Fruit fly (Drosophila melanogaster): ENCODE data around the gene nej.

nej gene

DNA sequence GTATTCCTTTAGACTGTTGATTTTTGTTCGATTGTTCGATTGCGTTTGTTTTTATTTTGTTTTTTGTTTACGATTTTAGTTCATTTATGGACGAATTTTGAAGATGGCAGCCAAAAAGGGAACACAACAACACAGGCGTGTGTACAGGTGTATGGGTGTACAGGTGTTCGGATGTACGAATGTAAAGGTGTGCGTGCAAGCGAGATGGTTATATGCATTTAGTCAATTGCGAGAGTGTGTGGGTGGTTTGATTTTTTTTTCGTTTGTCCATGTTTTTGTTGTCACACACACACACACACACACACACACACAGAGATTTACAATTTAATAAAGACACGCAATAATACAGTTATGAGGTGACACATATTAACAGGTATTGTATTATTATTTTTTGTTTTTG lies 12.0 kb downstream of the nej start (continued):
- no peak for TF ChIP-seq stc (GFP tag; IDR thresholded peaks at IDR 0.05)
- TF ChIP-seq CG12744 (GFP tag; optimal IDR thresholded peaks at IDR 0.05), result no peak
- no peak for TF ChIP-seq CG12071 (GFP tag; optimal IDR thresholded peaks at IDR 0.05)
- TF ChIP-seq CG2678 (tag; optimal IDR thresholded peaks at IDR 0.05), result no peak
- no peak for TF ChIP-seq CG18262 (tag; optimal IDR thresholded peaks at IDR 0.05)
- no peak for TF ChIP-seq nau (GFP tag; optimal IDR thresholded peaks at IDR 0.05)
- no peak for TF ChIP-seq Dad (GFP tag; optimal IDR thresholded peaks at IDR 0.05)
- TF ChIP-seq fd3F (GFP tag; optimal IDR thresholded peaks at IDR 0.05), result no peak
- TF ChIP-seq dpn (GFP tag; optimal IDR thresholded peaks at IDR 0.05), result no peak
- no peak for TF ChIP-seq CG10565 (GFP tag; optimal IDR thresholded peaks at IDR 0.05)
- no peak for TF ChIP-seq CG12942 (GFP tag; optimal IDR thresholded peaks at IDR 0.05)

DNA sequence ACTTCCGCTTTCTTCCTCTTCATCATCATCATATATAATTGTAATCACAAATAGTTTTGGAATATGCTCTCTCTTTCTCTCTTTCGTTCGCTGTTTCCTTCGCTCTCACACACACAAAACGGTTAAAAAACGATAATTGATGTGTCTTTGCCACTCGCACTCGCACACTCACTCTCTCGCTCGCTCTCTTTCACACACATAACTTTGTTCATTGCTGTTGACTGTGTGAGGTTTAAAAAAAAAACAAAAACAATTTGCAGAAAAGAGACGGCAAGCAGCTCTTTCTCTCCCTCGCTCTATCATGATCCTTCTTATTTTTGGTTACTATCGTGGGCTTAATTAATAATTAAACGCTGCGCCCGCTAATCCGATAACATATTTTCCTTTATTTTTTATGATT lies 20.4 kb downstream of the nej start:
- 0 out of 2 replicates have a peak, but pooled peaks have one; percentile 16 for TF ChIP-seq sob (GFP tag; IDR thresholded peaks at IDR 0.05)
- TF ChIP-seq CG10321 (GFP tag; IDR thresholded peaks at IDR 0.05), result peak; percentile 78
- TF ChIP-seq Med (GFP tag), result peak; percentile 10
- no peak for TF ChIP-seq sug (tag; optimal IDR thresholded peaks at IDR 0.05)
- no peak for TF ChIP-seq dimm (GFP tag; IDR thresholded peaks at IDR 0.05)
- peak; percentile 64 for TF ChIP-seq CG1832 (GFP tag; optimal IDR thresholded peaks at IDR 0.05)
- TF ChIP-seq cg (GFP tag; optimal IDR thresholded peaks at IDR 0.05), result peak; percentile 49
- TF ChIP-seq Dp (GFP tag; optimal IDR thresholded peaks at IDR 0.05), result no peak
- peak; percentile 25 for TF ChIP-seq Nf-YC (tag; optimal IDR thresholded peaks at IDR 0.05)
- peak; percentile 48 for TF ChIP-seq CG8290 (GFP tag; optimal IDR thresholded peaks at IDR 0.05)
- TF ChIP-seq CG8290 (tag; optimal IDR thresholded peaks at IDR 0.05), result peak in 1 of 2 experiments; percentile 26
- peak in 1 of 2 experiments; percentile 18 for TF ChIP-seq Trl (optimal IDR thresholded peaks at IDR 0.05)
- TF ChIP-seq Trl (GFP tag; optimal IDR thresholded peaks at IDR 0.05), result no peak
- TF ChIP-seq peb (GFP tag; IDR thresholded peaks at IDR 0.05), result no peak
- TF ChIP-seq CG16779 (GFP tag; IDR thresholded peaks at IDR 0.05), result no peak
- TF ChIP-seq sqz (GFP tag; optimal IDR thresholded peaks at IDR 0.05), result peak; percentile 73
- TF ChIP-seq Scr (GFP tag; IDR thresholded peaks at IDR 0.05; ENCODE audit: partially characterized antibody), result 0 out of 2 replicates have a peak, but pooled peaks have one; percentile 23
- TF ChIP-seq CG17385 (GFP tag; optimal IDR thresholded peaks at IDR 0.05), result peak; percentile 34
- TF ChIP-seq exex (tag; optimal IDR thresholded peaks at IDR 0.05), result peak; percentile 91
- TF ChIP-seq CG32772 (GFP tag; IDR thresholded peaks at IDR 0.05), result 0 out of 2 replicates have a peak, but pooled peaks have one; percentile 11
- 0 out of 3 replicates have a peak, but pooled peaks have one; percentile 19 for TF ChIP-seq CG7963 (GFP tag; IDR thresholded peaks at IDR 0.05; ENCODE audit: partially characterized antibody)
- 0 out of 3 replicates have a peak, but pooled peaks have one; percentile 60 for TF ChIP-seq CG2199 (GFP tag; IDR thresholded peaks at IDR 0.05)
- peak; percentile 7 for TF ChIP-seq stwl (tag; optimal IDR thresholded peaks at IDR 0.05)

DNA sequence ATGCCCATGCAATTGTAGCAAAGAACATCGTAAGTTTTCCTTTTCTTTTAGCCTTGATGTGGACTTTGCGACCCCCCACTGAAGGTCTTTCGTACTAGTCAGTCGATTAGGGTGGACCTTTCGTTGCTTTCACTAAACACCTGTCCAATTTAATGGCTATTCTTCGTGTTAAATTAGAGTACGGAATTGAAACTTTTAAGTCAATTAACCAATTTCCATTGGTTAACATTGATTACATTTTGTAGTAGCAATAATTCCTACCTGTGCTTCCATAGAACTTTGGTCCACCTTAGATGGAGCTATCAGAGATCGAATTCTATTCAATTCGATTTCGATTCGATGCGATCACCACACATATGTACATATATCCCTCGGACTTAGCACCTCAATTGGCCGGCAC lies 22.4 kb downstream of the nej start:
- no peak for TF ChIP-seq kay (GFP tag; optimal IDR thresholded peaks at IDR 0.05)
- no peak for TF ChIP-seq gcm2 (GFP tag; optimal IDR thresholded peaks at IDR 0.05)
- no peak for TF ChIP-seq ac (GFP tag; optimal IDR thresholded peaks at IDR 0.05)
- no peak for TF ChIP-seq TFAM (GFP tag; optimal IDR thresholded peaks at IDR 0.05)
- TF ChIP-seq Dbx (GFP tag; IDR thresholded peaks at IDR 0.05), result no peak
- no peak for TF ChIP-seq CG7372 (GFP tag; IDR thresholded peaks at IDR 0.05)
- peak; percentile 37 for TF ChIP-seq ewg (GFP tag; optimal IDR thresholded peaks at IDR 0.05)
- no peak for TF ChIP-seq CG17186 (GFP tag; optimal IDR thresholded peaks at IDR 0.05)
- TF ChIP-seq tll (GFP tag; optimal IDR thresholded peaks at IDR 0.05), result no peak
- no peak for TF ChIP-seq CG7271 (tag; optimal IDR thresholded peaks at IDR 0.05)
- TF ChIP-seq Nf-YA (GFP tag; IDR thresholded peaks at IDR 0.05), result no peak
- TF ChIP-seq CG31388 (GFP tag; optimal IDR thresholded peaks at IDR 0.05), result no peak
- TF ChIP-seq ken (GFP tag; IDR thresholded peaks at IDR 0.05), result 0 out of 3 replicates have a peak, but pooled peaks have one; percentile 56
- no peak for TF ChIP-seq jigr1 (GFP tag; IDR thresholded peaks at IDR 0.05)
- peak; percentile 55 for TF ChIP-seq gcm (GFP tag; optimal IDR thresholded peaks at IDR 0.05)
- TF ChIP-seq pros (GFP tag; optimal IDR thresholded peaks at IDR 0.05), result no peak
- TF ChIP-seq CG4360 (GFP tag; IDR thresholded peaks at IDR 0.05), result no peak
- 0 out of 2 replicates have a peak, but pooled peaks have one; percentile 10 for TF ChIP-seq cas (GFP tag; IDR thresholded peaks at IDR 0.05)

All from whole organism, embryonic.